Fruit fly (Drosophila melanogaster): ENCODE data around the gene Cyp9f3.

Gene Cyp9f3

dm6 chr3R:12383036-12383435, 15.7 kb downstream of the Cyp9f3 start, which contains the start of gene GstD11:
Gene GstD11, plus strand, starts transcription at chr3R:12383336.
- no peak for TF ChIP-seq CG10348 (GFP tag; IDR thresholded peaks at IDR 0.05)
- TF ChIP-seq Ets98B (GFP tag; IDR thresholded peaks at IDR 0.05): no peak
- no peak for TF ChIP-seq CG17806 (tag; optimal IDR thresholded peaks at IDR 0.05)
- TF ChIP-seq rn (GFP tag; IDR thresholded peaks at IDR 0.05): no peak
- TF ChIP-seq CG15710 (tag; optimal IDR thresholded peaks at IDR 0.05): no peak
- no peak for TF ChIP-seq CG14655 (GFP tag; optimal IDR thresholded peaks at IDR 0.05)
- no peak for TF ChIP-seq Snoo (tag; optimal IDR thresholded peaks at IDR 0.05)

- TF ChIP-seq CG34367 (tag; optimal IDR thresholded peaks at IDR 0.05): no peak
- TF ChIP-seq CG9948 (tag; optimal IDR thresholded peaks at IDR 0.05): no peak
- no peak for TF ChIP-seq CG10348 (GFP tag; IDR thresholded peaks at IDR 0.05)
- no peak for TF ChIP-seq CG12605 (GFP tag; IDR thresholded peaks at IDR 0.05)
Observed at dm6 chr3R:12382563-12382962, 16.2 kb downstream of the Cyp9f3 start, which contains the start of gene CG10035. Gene CG10035, minus strand, starts transcription at chr3R:12382691.

DNA sequence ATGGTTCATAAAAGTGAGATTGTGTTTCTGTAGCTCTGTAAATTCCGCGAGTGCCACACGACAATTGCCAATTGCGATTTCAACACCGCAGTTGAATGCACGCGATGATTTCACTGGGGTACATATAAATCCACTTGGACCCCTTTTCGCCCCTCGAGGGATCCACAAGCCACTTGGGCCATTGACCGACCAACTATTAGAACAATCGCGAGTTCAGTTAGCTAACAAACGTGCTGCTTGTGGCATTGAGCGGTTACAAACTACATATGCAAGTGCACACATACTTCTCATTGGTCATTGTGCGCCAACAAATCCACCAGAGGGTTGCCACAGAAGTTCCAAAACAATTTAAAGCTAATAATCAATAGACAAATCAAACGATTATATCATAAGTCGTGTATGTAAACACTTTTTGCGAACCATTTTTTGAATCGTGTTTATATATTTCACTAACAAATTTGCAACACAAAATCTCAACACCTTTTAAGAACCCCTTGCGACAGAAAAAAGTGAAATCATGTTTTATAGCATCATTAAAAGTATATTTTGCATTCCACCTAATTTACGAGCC, 17.5 kb downstream of the Cyp9f3 start:
- TF ChIP-seq EcR (GFP tag; optimal IDR thresholded peaks at IDR 0.05): peak; percentile 58
- TF ChIP-seq CG8301 (tag; optimal IDR thresholded peaks at IDR 0.05): peak; percentile 73
- peak; percentile 67 for TF ChIP-seq CG4496 (GFP tag; IDR thresholded peaks at IDR 0.05)
- no peak for TF ChIP-seq CG13204 (GFP tag; optimal IDR thresholded peaks at IDR 0.05)
- peak; percentile 55; the same call in 1 of the 2 replicates for TF ChIP-seq Ets98B (GFP tag; IDR thresholded peaks at IDR 0.05)
- TF ChIP-seq CG15710 (tag; optimal IDR thresholded peaks at IDR 0.05): no peak
- peak; percentile 58; the same call in 1 of the 2 replicates for TF ChIP-seq CG32121 (GFP tag; IDR thresholded peaks at IDR 0.05)
- TF ChIP-seq CG8159 (tag; optimal IDR thresholded peaks at IDR 0.05): no peak
- TF ChIP-seq CG14655 (GFP tag; optimal IDR thresholded peaks at IDR 0.05): peak; percentile 69
- TF ChIP-seq D1 (tag; optimal IDR thresholded peaks at IDR 0.05): no peak

dm6 chr3R:12379708-12380107, 19.0 kb downstream of the Cyp9f3 start, which contains the start of gene GstD8:
Gene GstD8, plus strand, starts transcription at chr3R:12380008.
- TF ChIP-seq EcR (GFP tag; optimal IDR thresholded peaks at IDR 0.05) (no peak), CG17806 (tag; optimal IDR thresholded peaks at IDR 0.05) (no peak), D1 (tag; optimal IDR thresholded peaks at IDR 0.05) (no peak), rn (GFP tag; IDR thresholded peaks at IDR 0.05) (no peak), CG8159 (tag; optimal IDR thresholded peaks at IDR 0.05) (no peak), CG14655 (GFP tag; optimal IDR thresholded peaks at IDR 0.05) (no peak), gl (tag; optimal IDR thresholded peaks at IDR 0.05) (no peak), CG4496 (GFP tag; IDR thresholded peaks at IDR 0.05) (no peak), Pif1A (GFP tag; optimal IDR thresholded peaks at IDR 0.05) (no peak), Pif1B (GFP tag; optimal IDR thresholded peaks at IDR 0.05) (no peak), CG32121 (GFP tag; IDR thresholded peaks at IDR 0.05) (no peak), Ets98B (GFP tag; IDR thresholded peaks at IDR 0.05) (no peak), CG12605 (GFP tag; IDR thresholded peaks at IDR 0.05) (no peak), CG9948 (tag; optimal IDR thresholded peaks at IDR 0.05) (no peak), CG13204 (GFP tag; optimal IDR thresholded peaks at IDR 0.05) (no peak)

- TF ChIP-seq CG13204 (GFP tag; optimal IDR thresholded peaks at IDR 0.05) (no peak), Ets98B (GFP tag; IDR thresholded peaks at IDR 0.05) (no peak), CG9948 (tag; optimal IDR thresholded peaks at IDR 0.05) (no peak), fd96Ca (GFP tag; IDR thresholded peaks at IDR 0.05) (no peak), CG17806 (tag; optimal IDR thresholded peaks at IDR 0.05) (no peak), CG32121 (GFP tag; IDR thresholded peaks at IDR 0.05) (no peak), CG12605 (GFP tag; IDR thresholded peaks at IDR 0.05) (no peak), Snoo (tag; optimal IDR thresholded peaks at IDR 0.05) (no peak), rn (GFP tag; IDR thresholded peaks at IDR 0.05) (no peak), CG34367 (tag; optimal IDR thresholded peaks at IDR 0.05) (no peak), D1 (tag; optimal IDR thresholded peaks at IDR 0.05) (no peak)
Observed at dm6 chr3R:12379249-12379648, 19.5 kb downstream of the Cyp9f3 start.

DNA sequence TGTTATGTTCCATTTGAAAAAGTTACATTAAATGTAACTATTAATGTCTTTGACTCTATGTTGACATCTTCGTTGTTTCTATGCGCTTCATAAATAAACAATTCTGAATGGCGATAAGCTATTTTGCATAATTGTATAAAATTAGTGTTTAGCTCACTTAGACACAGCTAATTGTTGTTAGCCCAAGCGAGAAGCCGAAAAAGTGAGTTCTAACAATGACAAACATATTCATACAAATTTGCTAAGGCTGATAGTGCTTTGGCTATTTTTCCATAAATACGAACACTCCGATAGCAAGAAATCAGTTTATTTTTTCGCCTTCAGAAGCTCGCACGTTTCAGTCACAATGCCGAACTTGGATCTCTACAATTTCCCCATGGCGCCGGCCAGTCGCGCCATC, 20.5 kb downstream of the Cyp9f3 start, which contains the start of gene GstD7:
Gene GstD7 (plus strand): TSS at position 301 of the 400 bp plus-strand sequence.
- no peak for TF ChIP-seq CG34367 (tag; optimal IDR thresholded peaks at IDR 0.05)
- TF ChIP-seq fd96Ca (GFP tag; IDR thresholded peaks at IDR 0.05): no peak
- no peak for TF ChIP-seq CG14655 (GFP tag; optimal IDR thresholded peaks at IDR 0.05)
- TF ChIP-seq CG13204 (GFP tag; optimal IDR thresholded peaks at IDR 0.05): no peak
- TF ChIP-seq rn (GFP tag; IDR thresholded peaks at IDR 0.05): no peak
- no peak for TF ChIP-seq CG8301 (tag; optimal IDR thresholded peaks at IDR 0.05)
- TF ChIP-seq Ets98B (GFP tag; IDR thresholded peaks at IDR 0.05): no peak
- no peak for TF ChIP-seq CG15710 (tag; optimal IDR thresholded peaks at IDR 0.05)
- TF ChIP-seq EcR (GFP tag; optimal IDR thresholded peaks at IDR 0.05): no peak
- TF ChIP-seq CG12605 (GFP tag; IDR thresholded peaks at IDR 0.05): no peak
- no peak for TF ChIP-seq CG32121 (GFP tag; IDR thresholded peaks at IDR 0.05)
- TF ChIP-seq CG17806 (tag; optimal IDR thresholded peaks at IDR 0.05): no peak
- no peak for TF ChIP-seq gl (tag; optimal IDR thresholded peaks at IDR 0.05)

DNA sequence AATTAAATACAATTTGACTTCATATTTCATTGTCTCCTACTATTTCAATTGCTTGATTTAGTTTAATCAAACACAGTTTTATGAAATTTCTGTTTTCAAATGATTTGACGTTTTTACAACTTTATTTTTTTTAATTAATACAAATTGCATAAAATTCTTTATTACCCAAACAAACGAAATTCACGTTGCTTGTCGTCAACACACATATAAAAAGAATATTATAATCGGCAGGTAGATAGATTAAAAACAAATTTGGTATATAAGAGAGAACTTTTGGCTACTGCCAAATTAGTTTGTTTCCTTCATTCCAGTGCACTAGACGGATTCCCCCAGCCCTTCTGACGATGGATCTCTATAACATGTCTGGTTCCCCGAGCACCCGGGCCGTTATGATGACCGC, 21.9 kb downstream of the Cyp9f3 start, which contains the start of gene GstD6:
Gene GstD6 (plus strand): TSS at position 301 of the 400 bp plus-strand sequence.
- TF ChIP-seq CG17806 (tag; optimal IDR thresholded peaks at IDR 0.05): no peak
- TF ChIP-seq rn (GFP tag; IDR thresholded peaks at IDR 0.05): no peak
- TF ChIP-seq EcR (GFP tag; optimal IDR thresholded peaks at IDR 0.05): no peak
- no peak for TF ChIP-seq CG12605 (GFP tag; IDR thresholded peaks at IDR 0.05)
- no peak for TF ChIP-seq D1 (tag; optimal IDR thresholded peaks at IDR 0.05)
- TF ChIP-seq CG13204 (GFP tag; optimal IDR thresholded peaks at IDR 0.05): no peak
- TF ChIP-seq gl (tag; optimal IDR thresholded peaks at IDR 0.05): no peak
- no peak for TF ChIP-seq Snoo (tag; optimal IDR thresholded peaks at IDR 0.05)
- no peak for TF ChIP-seq CG34367 (tag; optimal IDR thresholded peaks at IDR 0.05)
- TF ChIP-seq CG10348 (GFP tag; IDR thresholded peaks at IDR 0.05): no peak
- no peak for TF ChIP-seq Pif1A (GFP tag; optimal IDR thresholded peaks at IDR 0.05)
- TF ChIP-seq fd96Ca (GFP tag; IDR thresholded peaks at IDR 0.05): no peak
- TF ChIP-seq CG32121 (GFP tag; IDR thresholded peaks at IDR 0.05): no peak
- no peak for TF ChIP-seq Pif1B (GFP tag; optimal IDR thresholded peaks at IDR 0.05)
- no peak for TF ChIP-seq CG4496 (GFP tag; IDR thresholded peaks at IDR 0.05)
- TF ChIP-seq Ets98B (GFP tag; IDR thresholded peaks at IDR 0.05): no peak
- TF ChIP-seq CG15710 (tag; optimal IDR thresholded peaks at IDR 0.05): no peak
- TF ChIP-seq CG8301 (tag; optimal IDR thresholded peaks at IDR 0.05): no peak
